Worm (Caenorhabditis elegans) whole organism, L2 larva: ENCODE data around the gene T16G12.1.

Experiments
- elt-1 ChIP-seq: fragments of 150-350 bp; optimal IDR thresholded peaks from 2 replicates; lab custom pipeline; 2014; ENCODE audit warnings: missing biosample characterization, missing genetic modification characterization
- unc-62 ChIP-seq: fragments of 150-350 bp; optimal IDR thresholded peaks from 2 replicates; lab custom pipeline; 2014; ENCODE audit warnings: missing biosample characterization, missing genetic modification reagents, missing genetic modification characterization

DNA sequence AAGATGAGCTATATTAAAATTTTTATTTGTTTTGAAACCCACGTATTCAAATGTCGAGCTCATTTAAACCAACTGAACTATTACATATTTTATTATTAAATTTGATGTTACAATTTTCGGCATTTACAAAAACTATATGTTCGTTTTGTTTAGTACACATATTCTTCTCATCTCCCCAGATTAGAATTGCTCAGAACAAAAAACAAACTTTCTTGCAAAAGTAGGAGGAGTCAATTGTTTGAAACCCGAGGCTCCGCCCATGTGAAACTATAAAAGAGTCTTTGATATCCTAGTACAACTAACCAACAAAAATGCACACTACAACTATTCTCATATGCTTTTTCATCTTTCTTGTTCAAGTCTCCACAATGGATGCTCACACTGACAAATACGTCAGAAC is 23.7 kb downstream of the T16G12.1 start, which contains the start of gene ins-22:
- TF ChIP-seq elt-1 (tag; lab: Kevin White, UChicago) (no peak), unc-62 (no peak)
